Worm (Caenorhabditis elegans) whole organism, L1 larva: Measurements from ENCODE around the gene T25E12.16.

Experiments used
- ama-1 ChIP-seq: fragments of 150-350 bp; optimal IDR thresholded peaks from 2 replicates; lab custom pipeline; 2014
- elt-2 ChIP-seq: sonication (generic microtip); optimal IDR thresholded peaks from 2 replicates; lab custom pipeline; 2016; ENCODE audit warnings: missing genetic modification characterization, mild to moderate bottlenecking, inconsistent platforms, missing compliant biosample characterization, missing genetic modification reagents
- lin-39 ChIP-seq: fragments of 150-350 bp; optimal IDR thresholded peaks from 2 replicates; lab custom pipeline; 2014; ENCODE audit warnings: missing biosample characterization, missing genetic modification reagents, missing genetic modification characterization
- nhr-77 ChIP-seq: fragments of 150-350 bp; optimal IDR thresholded peaks from 2 replicates; lab custom pipeline; 2014; ENCODE audit warnings: missing biosample characterization, missing genetic modification characterization
- nhr-90 ChIP-seq: sonication (generic microtip); optimal IDR thresholded peaks from 2 replicates; lab custom pipeline; 2016; ENCODE audit warnings: mild to moderate bottlenecking, missing genetic modification characterization, missing compliant biosample characterization; ENCODE audit not compliant: poor library complexity
- skn-1 ChIP-seq: fragments of 150-350 bp; optimal IDR thresholded peaks from 2 replicates; lab custom pipeline; 2014; ENCODE audit warnings: missing biosample characterization, missing genetic modification characterization
- tlp-1 ChIP-seq: fragments of 150-350 bp; optimal IDR thresholded peaks from 2 replicates; lab custom pipeline; 2014; ENCODE audit warnings: missing biosample characterization, missing genetic modification characterization
- vab-15 ChIP-seq: sonication (generic microtip); optimal IDR thresholded peaks from 2 replicates; lab custom pipeline; 2017; ENCODE audit warnings: missing genotype, mild to moderate bottlenecking, missing genetic modification characterization, missing compliant biosample characterization
- xbp-1 ChIP-seq: sonication (generic microtip); optimal IDR thresholded peaks from 2 replicates; lab custom pipeline; 2016; ENCODE audit warnings: missing genetic modification characterization, missing compliant biosample characterization

DNA sequence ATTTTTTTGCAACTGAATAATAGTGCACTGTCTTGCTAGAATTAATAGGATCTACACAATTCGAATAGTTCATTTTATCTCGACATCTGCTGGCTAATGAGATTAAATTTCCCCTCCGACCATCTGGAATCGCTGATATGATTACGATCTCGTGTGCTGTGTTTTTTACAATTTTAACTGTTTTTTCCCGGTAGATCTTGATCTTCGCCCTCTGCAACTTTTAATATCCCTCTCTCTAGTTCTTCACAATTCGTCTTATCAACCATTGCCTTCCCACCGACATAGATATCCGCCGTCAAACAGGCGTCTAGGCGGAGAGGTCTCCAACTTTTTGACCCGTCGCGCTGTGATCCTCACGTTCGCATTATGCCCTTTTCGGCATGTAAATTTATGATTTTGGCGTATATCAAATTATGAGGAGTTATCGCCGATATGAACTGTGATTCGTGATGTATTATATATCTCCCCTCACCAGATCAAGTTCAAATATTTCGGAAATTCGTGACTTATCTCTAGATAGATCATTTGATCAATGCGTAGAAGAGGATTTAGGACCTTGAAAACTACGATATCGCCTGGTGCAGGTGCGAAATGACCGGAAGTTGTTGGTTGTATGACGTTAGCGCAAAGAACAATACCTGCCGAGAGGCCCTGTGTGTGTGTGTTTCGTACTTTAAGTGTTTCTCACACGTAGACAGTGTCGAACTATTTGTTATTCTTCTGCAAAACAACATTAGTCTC lies 45.1 kb upstream of the T25E12.16 start:
- TF ChIP-seq ama-1 (no peak), nhr-77 (tag; lab: Kevin White, UChicago) (no peak), elt-2 (tag; lab: Kevin White, UChicago) (no peak), xbp-1 (tag; lab: Kevin White, UChicago) (no peak), tlp-1 (tag; lab: Kevin White, UChicago) (no peak), vab-15 (no peak), nhr-90 (peak; percentile 43), skn-1 (no peak), lin-39 (tag; lab: Kevin White, UChicago) (no peak)
